Fruit fly (Drosophila melanogaster) Kc167 (cell line): ENCODE data around the gene CG1136.

Experiments
- Myc ChIP-seq: fragments of >200 bp; optimal IDR thresholded peaks from 2 replicates; lab custom pipeline; 2017; ENCODE audit warnings: missing external identifiers
- Sin3A ChIP-seq: fragments of >200 bp; optimal IDR thresholded peaks from 2 replicates; lab custom pipeline; 2018; ENCODE audit warnings: missing external identifiers
- h ChIP-seq: fragments of >200 bp; optimal IDR thresholded peaks from 3 replicates; lab custom pipeline; 2018; ENCODE audit warnings: missing external identifiers
- insv ChIP-seq: fragments of >200 bp; optimal IDR thresholded peaks from 3 replicates; lab custom pipeline; 2018; ENCODE audit warnings: missing external identifiers
- psq ChIP-seq: fragments of >200 bp; optimal IDR thresholded peaks from 2 replicates; lab custom pipeline; 2017; ENCODE audit warnings: missing external identifiers
- ttk ChIP-seq: sonication (Bioruptor generic); optimal IDR thresholded peaks from 2 replicates; lab custom pipeline; 2017; ENCODE audit warnings: missing external identifiers

- no peak for TF ChIP-seq Sin3A (lab: Kevin White, UChicago)
- no peak for TF ChIP-seq insv
- no peak for TF ChIP-seq h
- TF ChIP-seq psq, result no peak
- TF ChIP-seq Myc (lab: Kevin White, UChicago), result no peak
- TF ChIP-seq ttk (lab: Kevin White, UChicago), result no peak
These were observed 45.7 kb upstream of the CG1136 start for dm6 chr3L:4000711-4001110.
